Fruit fly (Drosophila melanogaster): Measurements from ENCODE around the gene PH4alphaMP.

Gene PH4alphaMP

dm6 chr3R:30526799-30527465 is 31.0 kb upstream of the PH4alphaMP start, which contains the start of gene jdp (continued):
- no peak for TF ChIP-seq H15 (GFP tag; IDR thresholded peaks at IDR 0.05)
- TF ChIP-seq Bteb2 (GFP tag; optimal IDR thresholded peaks at IDR 0.05) = no peak
- TF ChIP-seq insv (GFP tag; optimal IDR thresholded peaks at IDR 0.05) = no peak
- no peak for TF ChIP-seq CG17328 (GFP tag; IDR thresholded peaks at IDR 0.05)
- no peak for TF ChIP-seq Rx (GFP tag; IDR thresholded peaks at IDR 0.05)
- TF ChIP-seq Jarid2 (GFP tag; optimal IDR thresholded peaks at IDR 0.05) = peak; percentile 85
- TF ChIP-seq CG11085 (GFP tag; IDR thresholded peaks at IDR 0.05) = no peak
- no peak for TF ChIP-seq Dref (GFP tag; IDR thresholded peaks at IDR 0.05)
- no peak for TF ChIP-seq gem (tag; optimal IDR thresholded peaks at IDR 0.05)
- no peak for TF ChIP-seq Hsf (GFP tag; optimal IDR thresholded peaks at IDR 0.05)
- TF ChIP-seq CG13775 (GFP tag; optimal IDR thresholded peaks at IDR 0.05) = no peak
- TF ChIP-seq eve (GFP tag; optimal IDR thresholded peaks at IDR 0.05) = no peak
- TF ChIP-seq abd-A (tag; optimal IDR thresholded peaks at IDR 0.05) = peak; percentile 55
- TF ChIP-seq dm (GFP tag; optimal IDR thresholded peaks at IDR 0.05) = no peak
- TF ChIP-seq Six4 (GFP tag; optimal IDR thresholded peaks at IDR 0.05) = no peak
- no peak for TF ChIP-seq eyg (GFP tag; optimal IDR thresholded peaks at IDR 0.05)
- no peak for TF ChIP-seq CG11723 (GFP tag; optimal IDR thresholded peaks at IDR 0.05)
- TF ChIP-seq Hr51 (GFP tag; optimal IDR thresholded peaks at IDR 0.05) = no peak
- TF ChIP-seq CG13287 (GFP tag; IDR thresholded peaks at IDR 0.05; ENCODE audit: partially characterized antibody) = peak; percentile 20; the same call in 1 of the 2 replicates
- TF ChIP-seq CG6689 (GFP tag; IDR thresholded peaks at IDR 0.05) = no peak

DNA sequence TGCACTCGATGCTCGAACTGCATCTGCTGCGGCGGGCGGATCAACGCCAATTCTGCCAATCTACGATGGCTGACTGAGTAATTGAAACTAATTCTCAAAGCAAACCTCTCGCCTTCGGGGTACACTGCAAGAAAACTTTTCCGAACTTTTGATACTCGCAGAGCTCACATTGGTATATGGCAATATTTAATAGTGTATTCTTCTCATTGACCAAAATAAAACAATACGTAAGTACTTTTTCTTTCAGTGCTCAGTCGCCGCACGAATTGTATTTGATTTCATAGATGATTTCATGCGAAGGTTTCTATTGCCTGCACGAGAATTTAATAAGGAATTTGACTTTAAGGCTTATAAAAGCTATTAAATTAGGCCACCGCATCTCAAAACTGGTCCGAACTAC is 29.7 kb upstream of the PH4alphaMP start:
- TF ChIP-seq Ets65A (GFP tag) (peak; percentile 56), Med (GFP tag) (peak; percentile 63), Drgx (GFP tag; IDR thresholded peaks at IDR 0.05) (peak; percentile 26; the same call in 1 of the 2 replicates), CG31388 (GFP tag; optimal IDR thresholded peaks at IDR 0.05) (no peak), sisA (GFP tag; IDR thresholded peaks at IDR 0.05) (0 out of 2 replicates have a peak, but pooled peaks have one; percentile 3), fru (optimal IDR thresholded peaks at IDR 0.05) (no peak), Ada2b (GFP tag; IDR thresholded peaks at IDR 0.05) (0 out of 2 replicates have a peak, but pooled peaks have one; percentile 21), fd64A (GFP tag; optimal IDR thresholded peaks at IDR 0.05) (no peak), gfzf (GFP tag; optimal IDR thresholded peaks at IDR 0.05) (no peak), YL-1 (GFP tag; optimal IDR thresholded peaks at IDR 0.05) (no peak), Aef1 (GFP tag; IDR thresholded peaks at IDR 0.05) (peak; percentile 12; the same call in 1 of the 3 replicates)

- TF ChIP-seq C15 (GFP tag; IDR thresholded peaks at IDR 0.05) (no peak), CG4404 (GFP tag; IDR thresholded peaks at IDR 0.05) (no peak), Hr39 (optimal IDR thresholded peaks at IDR 0.05) (peak; percentile 78), dimm (GFP tag; IDR thresholded peaks at IDR 0.05) (peak; percentile 21; the same call in 1 of the 2 replicates), Gsc (GFP tag; IDR thresholded peaks at IDR 0.05) (0 out of 2 replicates have a peak, but pooled peaks have one; percentile 9), Ets65A (GFP tag) (peak; percentile 90), Aef1 (GFP tag; IDR thresholded peaks at IDR 0.05) (no peak), CG5180 (GFP tag; optimal IDR thresholded peaks at IDR 0.05) (no peak)
Observed at dm6 chr3R:30518274-30518873, 22.4 kb upstream of the PH4alphaMP start.
